Fruit fly (Drosophila melanogaster) whole organism, embryonic: Measurements from ENCODE around the gene CG4382.

Experiments used
- Adf1 ChIP-seq: fragments of 200-800 bp; sonication (Bioruptor generic); IDR thresholded peaks from 2 replicates; pipeline ENCODE4 v1.3.6; 2022; ENCODE audit warnings: missing biosample characterization, missing genetic modification characterization
- Atf3 ChIP-seq: fragments of 200-800 bp; sonication (Bioruptor generic); optimal IDR thresholded peaks from 3 replicates; lab custom pipeline; 2016; ENCODE audit warnings: missing biosample characterization, missing genetic modification characterization
- Bgb ChIP-seq: fragments of 200-800 bp; sonication (Bioruptor generic); IDR thresholded peaks from 2 replicates; pipeline ENCODE4 v1.3.6; 2022; ENCODE audit warnings: missing biosample characterization, missing genetic modification characterization; ENCODE audit not compliant: partially characterized antibody
- CG10462 ChIP-seq: fragments of 200-800 bp; sonication (Bioruptor generic); optimal IDR thresholded peaks from 2 replicates; lab custom pipeline; 2016; ENCODE audit warnings: missing biosample characterization, missing genetic modification characterization
- CG11085 ChIP-seq: fragments of 200-800 bp; sonication (Bioruptor generic); IDR thresholded peaks from 2 replicates; pipeline ENCODE4 v1.3.6; 2022; ENCODE audit warnings: missing biosample characterization, missing genetic modification characterization
- CG11093 ChIP-seq: fragments of 200-800 bp; sonication (Bioruptor generic); IDR thresholded peaks from 3 replicates; pipeline ENCODE4 v1.3.6; 2022; ENCODE audit warnings: missing biosample characterization, missing genetic modification characterization
- CG11560 ChIP-seq: fragments of 200-800 bp; sonication (Bioruptor generic); IDR thresholded peaks from 3 replicates; pipeline ENCODE4 v1.3.6; 2022; ENCODE audit warnings: missing biosample characterization, missing genetic modification characterization
- CG13775 ChIP-seq: fragments of 200-800 bp; sonication (Bioruptor generic); optimal IDR thresholded peaks from 3 replicates; lab custom pipeline; 2017; ENCODE audit warnings: missing biosample characterization, mild to moderate bottlenecking, missing genetic modification characterization
- CG15479 ChIP-seq: fragments of 200-800 bp; sonication (Bioruptor generic); optimal IDR thresholded peaks from 3 replicates; lab custom pipeline; 2019; ENCODE audit warnings: missing biosample characterization, mild to moderate bottlenecking, missing genetic modification characterization, moderate library complexity
- CG16863 ChIP-seq: fragments of 200-800 bp; sonication (Bioruptor generic); optimal IDR thresholded peaks from 3 replicates; lab custom pipeline; 2016; ENCODE audit warnings: missing biosample characterization, missing genetic modification characterization
- CG17328 ChIP-seq: fragments of 200-800 bp; sonication (Bioruptor generic); IDR thresholded peaks from 2 replicates; pipeline ENCODE4 v1.3.6; 2022; ENCODE audit warnings: missing biosample characterization, missing genetic modification characterization
- CG17359 ChIP-seq: fragments of 200-800 bp; sonication (Bioruptor generic); optimal IDR thresholded peaks from 3 replicates; lab custom pipeline; 2018; ENCODE audit warnings: missing biosample characterization, mild to moderate bottlenecking, missing genetic modification characterization, moderate library complexity
- CG2712 ChIP-seq: fragments of 200-800 bp; optimal IDR thresholded peaks from 3 replicates; lab custom pipeline; 2019; ENCODE audit warnings: missing biosample characterization, mild to moderate bottlenecking, missing genetic modification characterization, moderate library complexity
- CG31388 ChIP-seq: fragments of 200-800 bp; sonication (Bioruptor generic); optimal IDR thresholded peaks from 2 replicates; lab custom pipeline; 2016; ENCODE audit warnings: missing biosample characterization, missing genetic modification characterization
- CG32532 ChIP-seq: fragments of 200-800 bp; sonication (Bioruptor generic); IDR thresholded peaks from 2 replicates; pipeline ENCODE4 v1.3.6; 2022; ENCODE audit warnings: missing biosample characterization, missing genetic modification characterization
- CG32772 ChIP-seq: fragments of 200-800 bp; sonication (Bioruptor generic); IDR thresholded peaks from 2 replicates; pipeline ENCODE4 v1.3.6; 2022; ENCODE audit warnings: missing biosample characterization, missing genetic modification characterization
- CG3407 ChIP-seq: fragments of 200-800 bp; sonication (Bioruptor generic); optimal IDR thresholded peaks from 2 replicates; lab custom pipeline; 2018; ENCODE audit warnings: missing biosample characterization, mild to moderate bottlenecking, missing genetic modification characterization
- CG3838 ChIP-seq: fragments of 200-800 bp; sonication (Bioruptor generic); optimal IDR thresholded peaks from 3 replicates; lab custom pipeline; 2016; ENCODE audit warnings: missing biosample characterization, missing genetic modification characterization
- CG5953 ChIP-seq: fragments of 200-800 bp; sonication (Bioruptor generic); IDR thresholded peaks from 2 replicates; pipeline ENCODE4 v1.3.6; 2022; ENCODE audit warnings: missing biosample characterization, missing genetic modification characterization
- CG7928 ChIP-seq: fragments of 200-800 bp; sonication (Bioruptor generic); optimal IDR thresholded peaks from 2 replicates; lab custom pipeline; 2017; ENCODE audit warnings: missing biosample characterization, mild to moderate bottlenecking, missing genetic modification characterization
- CG9215 ChIP-seq: fragments of 200-800 bp; sonication (Bioruptor generic); IDR thresholded peaks from 2 replicates; pipeline ENCODE4 v1.3.6; 2022; ENCODE audit warnings: missing biosample characterization, missing genetic modification characterization
- CHES-1-like ChIP-seq: fragments of 200-800 bp; sonication (Bioruptor generic); optimal IDR thresholded peaks from 2 replicates; lab custom pipeline; 2016; ENCODE audit warnings: missing biosample characterization, missing genetic modification characterization
- Dip2 ChIP-seq: fragments of 200-800 bp; sonication (Bioruptor generic); IDR thresholded peaks from 2 replicates; pipeline ENCODE4 v1.3.6; 2022; ENCODE audit warnings: missing biosample characterization, missing genetic modification characterization
- Fer3 ChIP-seq: fragments of 200-800 bp; sonication (Bioruptor generic); optimal IDR thresholded peaks from 2 replicates; lab custom pipeline; 2018; ENCODE audit warnings: missing biosample characterization, mild to moderate bottlenecking, missing genetic modification characterization, moderate library complexity
- Hr78 ChIP-seq, 2 experiments: fragments of 200-800 bp in 1 of 2; fragments of >200 bp in 1 of 2; sonication (Bioruptor generic) in 1 of 2; optimal IDR thresholded peaks; 2 replicates each; lab custom pipeline; 2017 to 2019; ENCODE audit warnings: missing biosample characterization in 2 of 2, missing genetic modification characterization in 2 of 2, mild to moderate bottlenecking in 1 of 2, moderate library complexity in 1 of 2
- NC2α ChIP-seq: fragments of 200-800 bp; sonication (Bioruptor generic); optimal IDR thresholded peaks from 2 replicates; lab custom pipeline; 2016; ENCODE audit warnings: missing biosample characterization, missing genetic modification characterization
- Ptx1 ChIP-seq: fragments of 200-800 bp; sonication (Bioruptor generic); IDR thresholded peaks from 2 replicates; pipeline ENCODE4 v1.3.6; 2022; ENCODE audit warnings: missing biosample characterization, missing genetic modification characterization
- Stat92E ChIP-seq, 3 experiments: fragments of >200 bp in 2 of 3; fragments of 200-800 bp in 1 of 3; sonication (Bioruptor generic) in 1 of 3; optimal IDR thresholded peaks; 2 replicates each; lab custom pipeline; 2017 to 2019; ENCODE audit warnings: missing biosample characterization in 3 of 3, missing genetic modification characterization in 3 of 3, mild to moderate bottlenecking in 1 of 3, moderate library complexity in 1 of 3
- Vsx1 ChIP-seq: fragments of 200-800 bp; sonication (Bioruptor generic); optimal IDR thresholded peaks from 2 replicates; lab custom pipeline; 2017; ENCODE audit warnings: missing biosample characterization, mild to moderate bottlenecking, missing genetic modification characterization, missing genetic modification reagents
- ara ChIP-seq: fragments of 200-800 bp; sonication (Bioruptor generic); IDR thresholded peaks from 2 replicates; pipeline ENCODE4 v1.3.6; 2022; ENCODE audit warnings: missing biosample characterization, missing genetic modification characterization
- bigmax ChIP-seq: fragments of 200-800 bp; sonication (Bioruptor generic); optimal IDR thresholded peaks from 2 replicates; lab custom pipeline; 2018; ENCODE audit warnings: missing biosample characterization, mild to moderate bottlenecking, missing genetic modification characterization
- br ChIP-seq: fragments of >200 bp; optimal IDR thresholded peaks from 2 replicates; lab custom pipeline; 2017
- ci ChIP-seq: fragments of 200-800 bp; sonication (Bioruptor generic); IDR thresholded peaks from 3 replicates; pipeline ENCODE4 v1.3.6; 2022; ENCODE audit warnings: missing biosample characterization, missing genetic modification characterization
- cwo ChIP-seq: fragments of 200-800 bp; sonication (Bioruptor generic); optimal IDR thresholded peaks from 3 replicates; lab custom pipeline; 2017; ENCODE audit warnings: missing biosample characterization, missing genetic modification characterization, mild to moderate bottlenecking, moderate library complexity, missing genetic modification reagents
- gsb ChIP-seq: fragments of 200-800 bp; sonication (Bioruptor generic); IDR thresholded peaks from 2 replicates; pipeline ENCODE4 v1.3.6; 2022; ENCODE audit warnings: missing biosample characterization, missing genetic modification characterization
- her ChIP-seq: fragments of 200-800 bp; sonication (Bioruptor generic); optimal IDR thresholded peaks from 2 replicates; lab custom pipeline; 2016; ENCODE audit warnings: missing biosample characterization, missing genetic modification characterization
- insv ChIP-seq, 2 experiments: fragments of 200-800 bp; sonication (Bioruptor generic); optimal IDR thresholded peaks; 3 replicates each; lab custom pipeline; 2016 to 2018; ENCODE audit warnings: missing biosample characterization in 2 of 2, missing genetic modification characterization in 2 of 2
- jing ChIP-seq: fragments of 200-800 bp; sonication (Bioruptor generic); optimal IDR thresholded peaks from 2 replicates; lab custom pipeline; 2018; ENCODE audit warnings: missing biosample characterization, mild to moderate bottlenecking, missing genetic modification characterization
- nerfin-1 ChIP-seq: fragments of 200-800 bp; sonication (Bioruptor generic); optimal IDR thresholded peaks from 3 replicates; lab custom pipeline; 2019; ENCODE audit warnings: missing biosample characterization, mild to moderate bottlenecking, missing genetic modification characterization, moderate library complexity
- nom ChIP-seq: fragments of 200-800 bp; sonication (Bioruptor generic); optimal IDR thresholded peaks from 2 replicates; lab custom pipeline; 2017; ENCODE audit warnings: missing biosample characterization, missing genetic modification characterization, mild to moderate bottlenecking, moderate library complexity, missing genetic modification reagents
- pb ChIP-seq: fragments of 200-800 bp; sonication (Bioruptor generic); optimal IDR thresholded peaks from 3 replicates; lab custom pipeline; 2016; ENCODE audit warnings: missing biosample characterization, missing genetic modification characterization
- pzg ChIP-seq: fragments of 200-800 bp; sonication (Bioruptor generic); optimal IDR thresholded peaks from 3 replicates; lab custom pipeline; 2018; ENCODE audit warnings: missing biosample characterization, mild to moderate bottlenecking, missing genetic modification characterization, moderate library complexity
- ranshi ChIP-seq: fragments of 200-800 bp; sonication (Bioruptor generic); IDR thresholded peaks from 2 replicates; pipeline ENCODE4 v1.3.6; 2022; ENCODE audit warnings: missing biosample characterization, missing genetic modification characterization
- salm ChIP-seq: fragments of 200-800 bp; sonication (Bioruptor generic); optimal IDR thresholded peaks from 2 replicates; lab custom pipeline; 2018; ENCODE audit warnings: missing biosample characterization, mild to moderate bottlenecking, missing genetic modification characterization
- sd ChIP-seq: fragments of 200-800 bp; sonication (Bioruptor generic); optimal IDR thresholded peaks from 3 replicates; lab custom pipeline; 2018; ENCODE audit warnings: missing biosample characterization, mild to moderate bottlenecking, missing genetic modification characterization, moderate library complexity
- sens-2 ChIP-seq: fragments of 200-800 bp; sonication (Bioruptor generic); IDR thresholded peaks from 2 replicates; pipeline ENCODE4 v1.3.6; 2022; ENCODE audit warnings: missing biosample characterization, missing genetic modification characterization
- slp2 ChIP-seq: fragments of 200-800 bp; sonication (Bioruptor generic); optimal IDR thresholded peaks from 2 replicates; lab custom pipeline; 2016; ENCODE audit warnings: missing biosample characterization, missing genetic modification characterization
- stc ChIP-seq: fragments of 200-800 bp; sonication (Bioruptor generic); IDR thresholded peaks from 2 replicates; pipeline ENCODE4 v1.3.6; 2022; ENCODE audit warnings: missing biosample characterization, missing genetic modification characterization
- trem ChIP-seq: fragments of 200-800 bp; optimal IDR thresholded peaks from 3 replicates; lab custom pipeline; 2019; ENCODE audit warnings: missing biosample characterization, mild to moderate bottlenecking, missing genetic modification characterization, moderate library complexity
- usp ChIP-seq: fragments of >200 bp; optimal IDR thresholded peaks from 2 replicates; lab custom pipeline; 2017; ENCODE audit warnings: missing biosample characterization, missing genetic modification characterization
- wek ChIP-seq: fragments of 200-800 bp; sonication (Bioruptor generic); optimal IDR thresholded peaks from 3 replicates; lab custom pipeline; 2018; ENCODE audit warnings: missing biosample characterization, mild to moderate bottlenecking, missing genetic modification characterization, moderate library complexity

The CG4382 gene

DNA sequence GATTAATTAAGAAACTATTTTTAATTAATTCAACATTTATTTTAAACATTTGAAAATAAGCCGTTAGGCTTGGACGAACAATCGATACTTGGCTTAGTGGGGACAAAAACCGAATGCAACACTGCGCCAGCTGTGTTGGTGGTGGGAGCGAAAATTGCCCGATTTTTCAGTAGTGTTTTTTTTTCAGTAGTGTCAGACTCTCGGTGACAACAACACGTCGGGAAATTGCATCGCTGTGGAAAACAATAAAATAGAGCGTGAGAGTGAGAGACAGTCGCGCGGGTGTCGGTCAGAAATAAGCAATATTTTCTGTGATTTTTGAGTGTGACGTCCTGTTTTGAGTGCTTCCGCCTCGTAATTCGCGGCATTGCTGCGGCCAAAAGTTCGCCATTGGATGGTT is 16.0 kb upstream of the CG4382 start (continued):
- peak; percentile 39 for TF ChIP-seq wek (GFP tag; lab: Kevin White, UChicago)
- TF ChIP-seq Vsx1 (GFP tag; lab: Kevin White, UChicago): peak; percentile 29
- TF ChIP-seq CHES-1-like (GFP tag; lab: Kevin White, UChicago): peak; percentile 39
- no peak for TF ChIP-seq pb (GFP tag; lab: Kevin White, UChicago)
- TF ChIP-seq Atf3: no peak
- TF ChIP-seq CG11093 (GFP tag; lab: Robert Waterston, UW): 0 out of 3 replicates have a peak, but pooled peaks have one; percentile 11
- TF ChIP-seq CG32772 (GFP tag; lab: Robert Waterston, UW): peak; percentile 94
- TF ChIP-seq pzg (GFP tag; lab: Kevin White, UChicago): peak; percentile 75
- TF ChIP-seq ci (GFP tag; lab: Robert Waterston, UW): peak; percentile 82
- TF ChIP-seq CG17328 (GFP tag; lab: Robert Waterston, UW): peak; percentile 60
- TF ChIP-seq gsb: no peak
- no peak for TF ChIP-seq CG10462 (GFP tag; lab: Kevin White, UChicago)
- peak; percentile 45; the same call in 1 of the 2 replicates for TF ChIP-seq Adf1
- TF ChIP-seq CG15479 (GFP tag; lab: Kevin White, UChicago): no peak
- no peak for TF ChIP-seq Stat92E (GFP tag; optimal IDR thresholded peaks at IDR 0.05; lab: Kevin White, UChicago)
- peak; percentile 12; the same call in 1 of the 3 replicates for TF ChIP-seq CG11560 (tag; lab: Robert Waterston, UW)
- TF ChIP-seq Hr78 (GFP tag; optimal IDR thresholded peaks at IDR 0.05; lab: Kevin White, UChicago): no peak
- peak in 1 of 2 experiments; percentile 35 for TF ChIP-seq insv (GFP tag; optimal IDR thresholded peaks at IDR 0.05; lab: Kevin White, UChicago)
- no peak for TF ChIP-seq Fer3 (tag; lab: Kevin White, UChicago)
- TF ChIP-seq her: peak; percentile 74
- no peak for TF ChIP-seq nerfin-1 (tag; lab: Kevin White, UChicago)
- TF ChIP-seq nom (GFP tag; lab: Kevin White, UChicago): peak; percentile 49
- no peak for TF ChIP-seq trem (tag; lab: Kevin White, UChicago)
- TF ChIP-seq CG2712 (tag; lab: Kevin White, UChicago): peak; percentile 6
- no peak for TF ChIP-seq cwo (GFP tag; lab: Kevin White, UChicago)
- TF ChIP-seq CG9215 (GFP tag; lab: Robert Waterston, UW): 0 out of 2 replicates have a peak, but pooled peaks have one; percentile 16
- no peak; the same call in 1 of the 2 replicates for TF ChIP-seq CG5953
- peak; percentile 39 for TF ChIP-seq CG16863 (GFP tag; lab: Kevin White, UChicago)
- TF ChIP-seq CG3838 (GFP tag; lab: Kevin White, UChicago): peak; percentile 52
- TF ChIP-seq CG11085: peak; percentile 33; the same call in 1 of the 2 replicates
- no peak for TF ChIP-seq bigmax (GFP tag; lab: Kevin White, UChicago)
- TF ChIP-seq CG13775: peak; percentile 20
- no peak for TF ChIP-seq usp (GFP tag; lab: Kevin White, UChicago)
- TF ChIP-seq CG17359 (tag; lab: Kevin White, UChicago): peak; percentile 35
- peak; percentile 75 for TF ChIP-seq CG32532 (GFP tag; lab: Robert Waterston, UW)
- TF ChIP-seq CG31388: no peak
- TF ChIP-seq slp2 (GFP tag; lab: Kevin White, UChicago): no peak
- TF ChIP-seq sens-2: 0 out of 2 replicates have a peak, but pooled peaks have one; percentile 38
- peak; percentile 39; the same call in 1 of the 2 replicates for TF ChIP-seq ranshi (GFP tag; lab: Robert Waterston, UW)
- TF ChIP-seq NC2α (GFP tag; lab: Kevin White, UChicago): peak; percentile 20
- peak; percentile 94 for TF ChIP-seq Bgb (GFP tag; lab: Robert Waterston, UW)
- peak; percentile 28 for TF ChIP-seq sd (tag; lab: Kevin White, UChicago)
- TF ChIP-seq jing (GFP tag; lab: Kevin White, UChicago): no peak
- no peak for TF ChIP-seq CG7928 (GFP tag; lab: Kevin White, UChicago)
- no peak for TF ChIP-seq salm (tag; lab: Kevin White, UChicago)
- peak; percentile 52; the same call in 1 of the 2 replicates for TF ChIP-seq ara
- TF ChIP-seq Dip2 (GFP tag; lab: Robert Waterston, UW): no peak
- TF ChIP-seq stc: peak; percentile 52
- peak; percentile 58 for TF ChIP-seq CG3407 (GFP tag; lab: Kevin White, UChicago)
- TF ChIP-seq Ptx1 (GFP tag; lab: Robert Waterston, UW): peak; percentile 29; the same call in 1 of the 2 replicates
- no peak for TF ChIP-seq br
